Fruit fly (Drosophila melanogaster): Measurements from ENCODE around the gene bor.

DNA sequence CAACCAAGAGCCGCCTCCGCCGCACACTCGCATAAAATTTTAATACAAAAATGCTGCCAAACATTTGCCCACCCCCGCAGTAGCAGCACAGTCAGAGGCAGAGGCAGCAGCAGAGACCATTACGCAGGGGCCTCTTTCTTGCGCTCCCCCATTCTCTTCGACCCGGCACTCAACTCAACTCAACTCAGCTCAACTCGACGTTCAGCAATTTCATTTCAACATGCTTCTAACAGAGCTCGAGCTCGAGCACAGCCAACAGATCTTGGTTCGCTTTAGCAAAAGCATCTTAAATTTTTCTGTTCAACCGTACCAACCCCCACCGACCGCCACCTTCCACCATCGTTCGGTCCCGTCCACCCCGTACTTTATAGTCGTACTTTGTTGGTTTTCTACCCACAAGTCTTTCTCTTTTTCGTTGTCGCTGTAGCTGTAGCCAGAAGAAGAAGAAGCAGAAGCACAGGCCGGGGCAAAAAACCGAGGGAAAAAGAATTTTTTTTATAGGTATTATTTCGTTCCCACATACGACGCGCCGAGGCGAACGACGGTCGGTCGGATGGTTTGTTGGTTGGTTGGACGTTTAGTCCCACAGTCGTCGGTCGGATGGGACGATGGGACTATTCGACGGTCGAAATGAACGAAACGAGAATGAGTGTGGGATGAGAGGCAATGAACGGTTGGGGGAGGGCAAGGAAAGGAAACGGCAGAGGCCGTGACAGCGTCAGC is 28.5 kb downstream of the bor start:
- TF ChIP-seq h (optimal IDR thresholded peaks at IDR 0.05), result no peak
- no peak for TF ChIP-seq psq (optimal IDR thresholded peaks at IDR 0.05)
- TF ChIP-seq ttk (optimal IDR thresholded peaks at IDR 0.05), result no peak
- no peak for TF ChIP-seq insv (optimal IDR thresholded peaks at IDR 0.05)
